Worm (Caenorhabditis elegans) whole organism, young adult: ENCODE measurements around the gene lips-11.
A peak's percentile ranks its signal among the peaks of the same experiment; 100 is the strongest.

Experiments
- B0019.2 ChIP-seq: fragments of 200-800 bp; sonication (Bioruptor generic); conservative IDR thresholded peaks from 2 replicates; pipeline ENCODE4 v1.3.6; 2022; ENCODE audit warnings: missing genetic modification reagents, missing genetic modification characterization, missing compliant biosample characterization
- D2030.7 ChIP-seq: fragments of 200-800 bp; sonication (Bioruptor generic); IDR thresholded peaks from 2 replicates; pipeline ENCODE4 v1.3.6; 2022; ENCODE audit warnings: missing genetic modification reagents, missing genetic modification characterization, missing compliant biosample characterization
- T07F8.4 ChIP-seq: sonication (generic microtip); optimal IDR thresholded peaks from 2 replicates; lab custom pipeline; 2016; ENCODE audit warnings: mild to moderate bottlenecking, missing genetic modification characterization, moderate library complexity, missing compliant biosample characterization
- ama-1 ChIP-seq, 3 experiments: fragments of 150-350 bp in 1 of 3; sonication (generic microtip) in 2 of 3; optimal IDR thresholded peaks; 2 replicates each; lab custom pipeline; 2014 to 2018; ENCODE audit warnings: missing biosample characterization in 2 of 3, missing genetic modification characterization in 2 of 3, missing genetic modification reagents in 2 of 3
- aptf-2 ChIP-seq: fragments of 200-800 bp; sonication (Bioruptor generic); conservative IDR thresholded peaks from 2 replicates; pipeline ENCODE4 v1.3.6; 2022; ENCODE audit warnings: missing genetic modification reagents, missing genetic modification characterization, missing compliant biosample characterization
- aptf-3 ChIP-seq: fragments of 200-800 bp; sonication (Bioruptor generic); IDR thresholded peaks from 2 replicates; pipeline ENCODE4 v1.3.6; 2022; ENCODE audit warnings: missing genetic modification characterization, missing compliant biosample characterization
- dpl-1 ChIP-seq: fragments of 150-350 bp; optimal IDR thresholded peaks from 2 replicates; lab custom pipeline; 2014; ENCODE audit warnings: missing biosample characterization, missing genetic modification reagents, missing genetic modification characterization
- fkh-3 ChIP-seq: sonication (generic microtip); optimal IDR thresholded peaks from 2 replicates; lab custom pipeline; 2016; ENCODE audit warnings: mild to moderate bottlenecking, missing genetic modification characterization, missing compliant biosample characterization
- hlh-12 ChIP-seq: sonication (generic microtip); optimal IDR thresholded peaks from 2 replicates; lab custom pipeline; 2016; ENCODE audit warnings: missing genetic modification characterization, missing compliant biosample characterization
- lin-35 ChIP-seq, 3 experiments: fragments of 150-350 bp in 2 of 3; sonication (generic microtip) in 1 of 3; optimal IDR thresholded peaks; 2 replicates each; lab custom pipeline; 2014 to 2018; ENCODE audit warnings: missing biosample characterization in 3 of 3, missing genetic modification characterization in 3 of 3, missing genetic modification reagents in 3 of 3
- madf-8 ChIP-seq: fragments of 200-800 bp; sonication (Bioruptor generic); conservative IDR thresholded peaks from 2 replicates; pipeline ENCODE4 v1.3.6; 2022; ENCODE audit warnings: missing genetic modification reagents, missing genetic modification characterization, missing compliant biosample characterization
- pha-4 ChIP-seq: fragments of 150-350 bp; sonication (generic microtip); optimal IDR thresholded peaks from 2 replicates; lab custom pipeline; 2014; ENCODE audit warnings: missing biosample characterization, missing genetic modification reagents, missing genetic modification characterization

DNA sequence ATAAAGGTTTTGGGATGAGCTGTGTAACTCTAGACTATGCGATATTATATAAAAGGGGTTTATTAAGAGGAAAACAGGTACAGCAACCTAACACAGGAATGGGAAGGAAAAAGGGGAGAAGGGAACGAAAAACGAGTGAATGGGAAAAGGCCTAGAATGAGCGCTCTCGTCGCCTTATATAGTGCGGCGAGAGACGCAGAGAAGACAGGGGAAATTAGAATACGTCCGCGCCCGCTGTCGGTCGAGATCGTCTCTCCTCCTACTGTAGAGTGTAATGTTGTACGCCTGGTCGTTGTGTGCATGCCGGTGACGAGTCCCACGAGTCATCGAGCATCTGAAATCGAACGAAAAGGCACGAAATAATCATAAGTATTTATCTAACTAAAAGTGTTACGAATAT lies 42.5 kb upstream of the lips-11 start:
- TF ChIP-seq T07F8.4: no peak
- TF ChIP-seq pha-4: no peak
- no peak for TF ChIP-seq ama-1 (optimal IDR thresholded peaks at IDR 0.05; lab: Kevin White, UChicago)
- TF ChIP-seq ama-1 (GFP tag; optimal IDR thresholded peaks at IDR 0.05; lab: Kevin White, UChicago): no peak
- TF ChIP-seq aptf-3: no peak
- no peak for TF ChIP-seq B0019.2 (GFP tag; lab: Robert Waterston, UW)
- TF ChIP-seq fkh-3 (tag; lab: Kevin White, UChicago): no peak
- TF ChIP-seq lin-35 (GFP tag; optimal IDR thresholded peaks at IDR 0.05; lab: Kevin White, UChicago): no peak
- TF ChIP-seq hlh-12 (tag; lab: Kevin White, UChicago): no peak
- no peak for TF ChIP-seq D2030.7 (GFP tag; lab: Robert Waterston, UW)
- no peak for TF ChIP-seq dpl-1 (GFP tag; lab: Kevin White, UChicago)
- TF ChIP-seq madf-8 (GFP tag; lab: Robert Waterston, UW): peak; percentile 89
- TF ChIP-seq aptf-2: no peak
